Worm (Caenorhabditis elegans): ENCODE measurements around the gene mex-6.

DNA sequence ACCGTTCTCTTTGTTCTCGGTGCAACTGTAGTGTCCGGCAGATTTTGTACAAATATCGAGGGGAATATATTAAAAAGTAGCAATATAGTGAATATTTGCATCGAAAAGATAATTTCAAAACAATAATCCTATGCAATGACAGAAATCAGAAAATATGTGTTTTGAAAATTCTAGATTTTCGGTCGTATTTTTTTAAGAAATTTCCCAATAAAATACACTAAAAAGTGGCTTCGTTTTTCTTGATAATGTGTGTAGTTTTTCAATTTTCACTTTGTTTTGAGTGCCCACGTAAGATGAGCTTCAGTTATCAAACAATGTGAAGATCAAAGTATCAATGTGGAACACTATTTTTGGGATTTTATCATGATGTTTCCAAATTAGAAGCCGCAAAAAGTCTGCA is 7.1 kb upstream of the mex-6 start, which contains the start of gene gcy-1:
- TF ChIP-seq sea-1 (GFP tag; conservative IDR thresholded peaks at IDR 0.05) (no peak), scrt-1 (GFP tag; IDR thresholded peaks at IDR 0.05) (no peak), ama-1 (optimal IDR thresholded peaks at IDR 0.05) (no peak), hmg-4 (GFP tag; optimal IDR thresholded peaks at IDR 0.05) (no peak), ceh-13 (GFP tag; optimal IDR thresholded peaks at IDR 0.05) (no peak), tra-4 (tag; optimal IDR thresholded peaks at IDR 0.05) (no peak), F13C5.2 (tag; optimal IDR thresholded peaks at IDR 0.05) (no peak), aly-1 (tag; optimal IDR thresholded peaks at IDR 0.05) (no peak), B0310.2 (tag; optimal IDR thresholded peaks at IDR 0.05) (no peak), tbx-11 (GFP tag; IDR thresholded peaks at IDR 0.05) (no peak), ceh-36 (tag; optimal IDR thresholded peaks at IDR 0.05) (no peak), pes-1 (GFP tag; IDR thresholded peaks at IDR 0.05) (no peak)
